Worm (Caenorhabditis elegans) whole organism, L4/young adult: Measurements from ENCODE around the gene pgph-2.
"Not testable (repeated sequence)": the region's sequence is repeated elsewhere in the genome, so short reads cannot be mapped to it uniquely, and the experiment has no call there.

Experiments
- W03F9.2 ChIP-seq: fragments of 150-350 bp; optimal IDR thresholded peaks from 2 replicates; lab custom pipeline; 2014; ENCODE audit warnings: missing biosample characterization, missing genetic modification characterization
- dao-5 ChIP-seq: sonication (generic microtip); optimal IDR thresholded peaks from 2 replicates; lab custom pipeline; 2016; ENCODE audit warnings: missing genotype, missing genetic modification characterization, moderate library complexity, missing compliant biosample characterization
- him-1 ChIP-seq: sonication (generic microtip); optimal IDR thresholded peaks from 2 replicates; lab custom pipeline; 2016; ENCODE audit warnings: missing genotype, missing genetic modification reagents, missing genetic modification characterization, missing compliant biosample characterization

pgph-2 gene

ce11 chrV:5756193-5756592, 8.7 kb upstream of the pgph-2 start, which contains the start of gene C53A3.3:
Gene C53A3.3, plus strand, starts transcription at chrV:5756493.
- TF ChIP-seq dao-5 (tag; lab: Kevin White, UChicago) = no peak
- TF ChIP-seq W03F9.2 (tag; lab: Kevin White, UChicago) = no peak
- TF ChIP-seq him-1 (tag; lab: Kevin White, UChicago) = no peak

DNA sequence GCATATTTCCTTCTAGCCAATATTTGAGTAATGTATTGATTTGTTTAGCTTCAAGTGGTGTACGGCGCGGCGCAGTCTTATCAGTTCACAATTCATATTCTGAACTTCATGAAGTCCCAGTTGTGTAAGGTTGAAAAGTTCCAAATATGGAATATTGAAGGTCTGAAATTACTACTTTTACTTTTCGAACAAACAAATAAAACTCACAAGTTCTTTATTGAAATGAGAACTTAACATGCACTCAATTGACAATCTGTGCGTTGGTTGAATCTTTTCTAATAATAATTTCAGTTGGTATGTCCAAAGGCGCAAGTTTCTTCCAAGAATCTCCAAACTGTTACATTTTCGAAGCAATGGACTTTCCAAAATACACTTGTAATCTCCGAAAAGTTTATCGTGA, 6.1 kb upstream of the pgph-2 start, which contains the start of gene C53A3.4:
TSS of gene C53A3.4 (minus strand) at position 101 of the 400 bp plus-strand sequence.
- TF ChIP-seq dao-5 (tag; lab: Kevin White, UChicago) (no peak), him-1 (tag; lab: Kevin White, UChicago) (no peak), W03F9.2 (tag; lab: Kevin White, UChicago) (no peak)

ce11 chrV:5760132-5760531, 4.8 kb upstream of the pgph-2 start, which contains the start of gene C53A3.1:
Gene C53A3.1, minus strand, starts transcription at chrV:5760232.
- TF ChIP-seq him-1 (tag; lab: Kevin White, UChicago) = no peak
- TF ChIP-seq dao-5 (tag; lab: Kevin White, UChicago) = no peak
- TF ChIP-seq W03F9.2 (tag; lab: Kevin White, UChicago) = no peak

- TF ChIP-seq W03F9.2 (tag; lab: Kevin White, UChicago) = peak; percentile 25
- no peak for TF ChIP-seq dao-5 (tag; lab: Kevin White, UChicago)
- TF ChIP-seq him-1 (tag; lab: Kevin White, UChicago) = no peak
Observed at ce11 chrV:5763787-5764186, 1.1 kb upstream of the pgph-2 start, which contains the start of gene pgph-3. Gene pgph-3, minus strand, starts transcription at chrV:5763846.

DNA sequence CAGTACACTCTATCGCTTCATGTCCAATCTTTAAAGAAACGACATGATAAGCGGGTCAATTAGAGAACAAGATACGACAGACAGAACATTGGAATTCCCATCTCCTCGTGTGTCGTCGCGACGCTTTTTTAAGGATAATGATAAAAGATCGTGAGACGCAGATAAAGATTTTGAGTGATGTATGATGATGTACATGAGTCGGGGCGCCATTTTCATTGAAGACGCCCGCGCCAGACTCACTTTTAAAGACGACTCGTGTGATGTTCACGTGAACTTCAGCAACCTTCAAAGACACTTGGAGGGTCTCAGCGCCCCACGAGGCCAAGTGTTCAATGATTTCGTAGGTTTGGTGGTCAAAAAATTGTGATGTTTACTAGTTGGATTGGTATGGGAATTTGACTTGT, 3.4 kb downstream of the pgph-2 start:
- no peak for TF ChIP-seq him-1 (tag; lab: Kevin White, UChicago)
- no peak for TF ChIP-seq W03F9.2 (tag; lab: Kevin White, UChicago)
- TF ChIP-seq dao-5 (tag; lab: Kevin White, UChicago) = no peak

DNA sequence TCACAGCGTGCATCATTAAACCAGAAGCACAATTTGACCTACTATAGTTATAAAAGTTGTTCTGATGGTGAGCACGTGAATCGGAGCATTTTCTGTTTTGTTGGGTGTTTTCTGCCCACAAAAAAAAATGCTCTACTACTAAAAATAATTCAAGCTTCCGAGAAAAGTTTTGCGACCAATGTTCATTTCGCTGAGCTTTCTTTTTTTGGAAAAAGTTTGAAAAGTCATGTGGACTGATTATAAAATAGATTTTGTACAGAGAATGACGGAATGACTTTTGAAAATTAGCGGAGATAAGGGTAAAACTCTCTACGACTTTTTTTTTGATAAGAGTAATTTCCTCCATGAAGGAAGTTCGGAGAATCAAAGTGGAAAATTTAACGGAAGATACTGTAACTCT, 4.6 kb downstream of the pgph-2 start:
- TF ChIP-seq dao-5 (tag; lab: Kevin White, UChicago) (no peak), him-1 (tag; lab: Kevin White, UChicago) (no peak), W03F9.2 (tag; lab: Kevin White, UChicago) (no peak)

DNA sequence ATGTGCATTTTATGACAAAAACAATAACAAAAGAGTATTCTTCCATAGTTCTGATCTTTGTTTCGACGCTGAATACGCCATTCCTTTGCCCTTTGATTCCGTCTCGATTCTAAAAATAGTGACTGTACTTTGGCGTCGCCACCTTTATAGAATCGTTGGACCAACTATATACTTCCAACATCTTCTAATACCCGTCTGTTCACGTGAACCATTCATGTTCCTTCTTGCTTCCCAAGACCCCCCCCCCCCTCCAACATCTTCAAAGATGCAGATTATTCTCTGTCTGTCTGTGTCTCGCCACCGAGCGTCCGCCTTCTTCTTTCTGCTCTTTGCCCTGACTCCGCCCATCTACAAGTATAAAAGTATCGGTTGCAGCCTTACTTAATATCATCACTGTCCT, 5.1 kb downstream of the pgph-2 start:
- TF ChIP-seq him-1 (tag; lab: Kevin White, UChicago) (no peak), dao-5 (tag; lab: Kevin White, UChicago) (no peak), W03F9.2 (tag; lab: Kevin White, UChicago) (no peak)

DNA sequence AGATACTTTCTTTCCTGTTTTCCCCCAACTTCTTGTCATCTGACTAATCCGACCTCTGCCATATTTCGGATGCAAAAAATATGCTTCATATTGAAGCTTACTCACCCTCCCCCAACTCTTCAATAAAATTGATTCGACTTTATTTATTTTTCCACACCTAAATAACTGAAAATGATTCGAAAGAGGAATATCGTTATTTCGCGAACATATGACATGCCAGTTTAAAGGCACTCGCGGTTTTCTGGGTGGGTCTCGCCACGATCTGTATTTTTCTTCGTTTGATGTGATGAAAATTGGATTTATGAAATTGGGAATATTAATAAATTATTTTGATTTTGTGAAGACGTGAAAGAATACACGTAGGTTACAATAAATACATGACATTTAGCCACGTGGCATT, 6.7 kb downstream of the pgph-2 start, which contains the start of gene F44E7.3:
TSS of gene F44E7.3 (plus strand) at position 319 of the 400 bp plus-strand sequence.
- TF ChIP-seq dao-5 (tag; lab: Kevin White, UChicago) (no peak), W03F9.2 (tag; lab: Kevin White, UChicago) (no peak), him-1 (tag; lab: Kevin White, UChicago) (no peak)

ce11 chrV:5772503-5772902, 7.6 kb downstream of the pgph-2 start:
- TF ChIP-seq W03F9.2 (tag; lab: Kevin White, UChicago) (no peak), him-1 (tag; lab: Kevin White, UChicago) (no peak), dao-5 (tag; lab: Kevin White, UChicago) (no peak)

DNA sequence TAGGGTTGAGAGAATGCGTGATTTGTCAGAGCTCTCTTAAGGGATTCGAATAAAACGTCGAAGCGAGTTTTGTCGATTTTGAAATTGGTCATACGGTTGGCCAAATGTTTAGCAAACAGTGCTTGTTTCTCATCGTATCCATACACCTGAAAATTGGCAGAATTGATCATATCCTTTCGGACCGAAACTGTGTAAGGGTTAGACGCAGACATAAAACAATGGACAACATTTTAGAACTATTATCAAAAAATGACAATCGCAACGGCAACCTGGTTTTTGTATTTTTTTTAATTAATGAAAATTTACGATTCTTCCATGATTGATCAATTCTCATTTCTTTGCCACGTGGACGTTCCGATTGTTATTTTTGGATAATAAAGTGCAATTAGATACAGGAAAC, 9.2 kb downstream of the pgph-2 start:
- no peak for TF ChIP-seq him-1 (tag; lab: Kevin White, UChicago)
- no peak for TF ChIP-seq W03F9.2 (tag; lab: Kevin White, UChicago)
- no peak for TF ChIP-seq dao-5 (tag; lab: Kevin White, UChicago)

- not testable (repeated sequence) for TF ChIP-seq him-1, W03F9.2, dao-5 (tag; lab: Kevin White, UChicago)
Observed at ce11 chrV:5776941-5777340, 12.0 kb downstream of the pgph-2 start, which contains the start of gene F44E7.4. Gene F44E7.4, minus strand, starts transcription at chrV:5776953.

DNA sequence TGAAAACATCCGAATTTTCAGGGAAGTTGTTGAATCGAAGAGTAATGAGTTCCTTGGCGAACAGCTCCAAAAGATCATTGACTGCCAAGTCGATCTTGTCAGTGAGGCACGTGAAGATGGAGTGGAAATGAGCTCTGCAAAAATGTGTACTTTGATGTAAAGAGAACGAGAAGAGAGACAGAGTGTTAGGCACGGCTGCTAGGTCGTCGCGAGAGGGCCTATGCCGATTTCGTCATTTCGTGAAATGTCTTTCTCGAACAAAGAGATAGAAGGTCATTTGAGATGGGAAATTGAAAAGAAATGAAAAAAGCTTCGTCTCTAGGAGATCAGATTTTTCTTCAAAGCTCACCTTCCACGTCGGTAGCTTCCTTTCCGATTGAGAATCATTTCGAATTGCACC, 15.1 kb downstream of the pgph-2 start:
- TF ChIP-seq him-1 (tag; lab: Kevin White, UChicago) (no peak), W03F9.2 (tag; lab: Kevin White, UChicago) (no peak)

DNA sequence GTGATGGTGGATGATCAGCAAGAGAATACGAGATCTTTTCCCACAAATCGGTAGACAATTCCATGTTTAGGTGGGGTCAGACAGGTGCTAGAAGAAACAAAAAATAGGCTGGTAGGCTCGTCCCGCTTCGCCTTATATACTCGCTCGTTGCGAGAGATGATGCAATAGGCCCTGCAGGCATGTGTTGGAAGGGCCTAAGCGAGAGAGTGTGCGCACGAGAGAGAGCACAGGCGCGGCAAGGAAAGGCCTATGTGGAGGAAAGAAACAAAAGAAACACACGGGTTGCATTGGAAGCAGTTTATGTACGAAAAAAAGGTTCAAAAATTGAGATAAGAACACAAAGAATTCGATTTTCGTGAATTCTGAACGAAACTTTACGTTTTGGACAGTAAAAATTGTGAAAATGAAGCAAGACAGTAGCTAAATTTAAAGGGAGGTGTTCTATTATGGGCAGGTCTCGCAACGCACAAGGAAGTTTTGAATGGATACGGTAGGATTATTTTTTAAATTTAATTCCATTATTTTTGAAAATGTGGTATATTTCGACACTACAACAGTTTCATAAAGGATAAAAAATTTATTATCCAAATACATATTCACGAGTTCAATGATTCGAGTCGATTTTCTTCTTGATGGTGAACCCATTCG, 15.9 kb downstream of the pgph-2 start, which contains the start of gene F44E7.5:
TSS of gene F44E7.5 (minus strand) at position 210 of the 648 bp plus-strand sequence.
- TF ChIP-seq W03F9.2 (tag; lab: Kevin White, UChicago) (peak; percentile 50), him-1 (tag; lab: Kevin White, UChicago) (no peak)

DNA sequence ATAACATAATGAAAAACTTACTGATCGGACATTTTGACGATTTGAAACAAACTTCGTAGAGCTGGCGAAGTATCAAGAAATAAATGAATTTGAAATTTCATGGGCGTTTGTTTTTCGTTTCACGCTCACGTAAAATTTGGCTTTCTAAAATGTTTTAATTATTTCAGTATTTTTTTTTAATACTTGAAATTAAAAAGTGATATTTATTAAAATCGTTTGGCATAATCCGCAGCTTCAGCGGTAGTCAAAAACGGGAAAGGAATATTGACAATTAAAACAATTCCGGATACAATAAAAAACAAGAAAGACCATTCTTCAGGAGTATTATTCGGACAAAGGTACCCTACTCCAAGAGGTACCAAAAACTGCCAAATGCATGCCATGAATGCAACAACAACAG, 17.8 kb downstream of the pgph-2 start, which contains the start of gene fbxa-183:
TSS of gene fbxa-183 (minus strand) at position 101 of the 400 bp plus-strand sequence.
- no peak for TF ChIP-seq him-1 (tag; lab: Kevin White, UChicago)
- TF ChIP-seq W03F9.2 (tag; lab: Kevin White, UChicago) = no peak
- TF ChIP-seq dao-5 (tag; lab: Kevin White, UChicago) = no peak
